Fruit fly (Drosophila melanogaster) whole organism, larva: ENCODE data around the gene Cyt-c-d.
A peak's percentile ranks its signal among the peaks of the same experiment; 100 is the strongest.

Experiments used
- noc ChIP-seq: fragments of 200-800 bp; sonication (Bioruptor generic); optimal IDR thresholded peaks from 3 replicates; lab custom pipeline; 2019; ENCODE audit warnings: missing biosample characterization, mild to moderate bottlenecking, missing genetic modification characterization, moderate library complexity

Gene Cyt-c-d

dm6 chr2L:16715841-16716701 is at the start of gene Cyt-c-d, which contains the start of gene CG31808:
Cyt-c-d (plus strand) TSS chr2L:16715891.
CG31808 (minus strand) TSS chr2L:16716195.
- TF ChIP-seq noc: peak; percentile 83

- no peak for TF ChIP-seq noc
These were observed 43.4 kb upstream of the Cyt-c-d start for dm6 chr2L:16672290-16672689.

dm6 chr2L:16676651-16677359 is 38.9 kb upstream of the Cyt-c-d start, which contains the start of the genes Trpgamma and her:
Trpgamma (minus strand) TSS chr2L:16676701.
her (plus strand) TSS chr2L:16677185.
- TF ChIP-seq noc: no peak

- TF ChIP-seq noc: no peak
These were observed 36.6 kb upstream of the Cyt-c-d start for dm6 chr2L:16679073-16679472.

dm6 chr2L:16679817-16680683 is 35.6 kb upstream of the Cyt-c-d start, which contains the start of the genes grp and squ:
grp (plus strand) TSS chr2L:16680054.
squ (plus strand) TSS chr2L:16680054.
- TF ChIP-seq noc: peak; percentile 28

- no peak for TF ChIP-seq noc
These were observed 33.5 kb upstream of the Cyt-c-d start, which contains the start of gene CG33552 for dm6 chr2L:16682203-16682602. CG33552 (plus strand) TSS chr2L:16682503.

- peak; percentile 63 for TF ChIP-seq noc
These were observed 31.5 kb upstream of the Cyt-c-d start, which contains the start of gene CG31807 for dm6 chr2L:16683958-16684877. CG31807 (minus strand) TSS chr2L:16684008.

- TF ChIP-seq noc: peak; percentile 16
These were observed 30.6 kb upstream of the Cyt-c-d start for dm6 chr2L:16684908-16685611.

dm6 chr2L:16685612-16685912 is 30.1 kb upstream of the Cyt-c-d start:
- TF ChIP-seq noc: no peak

dm6 chr2L:16686412-16687043 is 29.2 kb upstream of the Cyt-c-d start:
- TF ChIP-seq noc: no peak

- TF ChIP-seq noc: no peak
These were observed 27.8 kb upstream of the Cyt-c-d start for dm6 chr2L:16687863-16688262.

dm6 chr2L:16689800-16690618 is 25.7 kb upstream of the Cyt-c-d start:
- TF ChIP-seq noc: no peak

dm6 chr2L:16690619-16690908 is 25.1 kb upstream of the Cyt-c-d start:
- TF ChIP-seq noc: no peak
